Worm (Caenorhabditis elegans): ENCODE results near the gene C31C9.6.
"Not testable (repeated sequence)": the region's sequence is repeated elsewhere in the genome, so short reads cannot be mapped to it uniquely, and the experiment has no call there.

C31C9.6 gene

ce11 chrII:13661990-13662389 is at the start of gene C31C9.6:
TSS of gene C31C9.6 (minus strand) at chrII:13662090.
- not testable (repeated sequence) for TF ChIP-seq ceh-2 (tag; optimal IDR thresholded peaks at IDR 0.05); T23F11.4 (GFP tag; optimal IDR thresholded peaks at IDR 0.05); ceh-34 (tag; optimal IDR thresholded peaks at IDR 0.05)

ce11 chrII:13711493-13712055 is 49.7 kb upstream of the C31C9.6 start:
- TF ChIP-seq syd-9 (tag; optimal IDR thresholded peaks at IDR 0.05), result no peak
- no peak for TF ChIP-seq ceh-24 (tag; optimal IDR thresholded peaks at IDR 0.05)
- TF ChIP-seq ceh-6 (GFP tag; optimal IDR thresholded peaks at IDR 0.05), result no peak
- TF ChIP-seq pros-1 (tag; optimal IDR thresholded peaks at IDR 0.05), result no peak
- TF ChIP-seq lim-6 (tag; optimal IDR thresholded peaks at IDR 0.05), result no peak
- no peak for TF ChIP-seq pqm-1 (tag; optimal IDR thresholded peaks at IDR 0.05)
- TF ChIP-seq hlh-8 (tag; optimal IDR thresholded peaks at IDR 0.05), result no peak
- no peak for TF ChIP-seq K02D7.2 (tag; optimal IDR thresholded peaks at IDR 0.05)
- TF ChIP-seq pax-1 (tag; optimal IDR thresholded peaks at IDR 0.05), result no peak
- TF ChIP-seq pha-4 (tag; optimal IDR thresholded peaks at IDR 0.05), result no peak
- no peak for TF ChIP-seq elt-4 (tag; optimal IDR thresholded peaks at IDR 0.05)
- TF ChIP-seq ama-1 (optimal IDR thresholded peaks at IDR 0.05), result no peak
- no peak for TF ChIP-seq nhr-232 (tag; optimal IDR thresholded peaks at IDR 0.05)
- TF ChIP-seq tbx-7 (tag; optimal IDR thresholded peaks at IDR 0.05), result no peak

ce11 chrII:13697691-13698090 is 35.8 kb upstream of the C31C9.6 start:
- TF ChIP-seq pax-1 (tag; optimal IDR thresholded peaks at IDR 0.05) (no peak), rnt-1 (tag; optimal IDR thresholded peaks at IDR 0.05) (no peak)

- TF ChIP-seq syd-9 (tag; optimal IDR thresholded peaks at IDR 0.05) (no peak), mec-3 (tag; optimal IDR thresholded peaks at IDR 0.05; ENCODE audit: borderline replicate concordance) (no peak), elt-2 (tag; optimal IDR thresholded peaks at IDR 0.05) (no peak), dve-1 (tag; optimal IDR thresholded peaks at IDR 0.05) (no peak), tbx-2 (tag; optimal IDR thresholded peaks at IDR 0.05) (no peak), rnt-1 (tag; optimal IDR thresholded peaks at IDR 0.05) (no peak), odd-2 (tag; optimal IDR thresholded peaks at IDR 0.05) (no peak), pat-9 (tag; optimal IDR thresholded peaks at IDR 0.05) (no peak), ref-2 (tag; optimal IDR thresholded peaks at IDR 0.05) (no peak)
Measured at ce11 chrII:13695343-13696332, 33.7 kb upstream of the C31C9.6 start, which contains the start of gene kqt-3. TSS of gene kqt-3 (plus strand) at chrII:13696282.

- TF ChIP-seq che-1 (tag; optimal IDR thresholded peaks at IDR 0.05), result no peak
- peak; percentile 11 for TF ChIP-seq nfya-1 (tag; optimal IDR thresholded peaks at IDR 0.05)
Measured at ce11 chrII:13694712-13695111, 32.8 kb upstream of the C31C9.6 start, which contains the start of gene rpoa-1. TSS of gene rpoa-1 (minus strand) at chrII:13694795.

- TF ChIP-seq hlh-8 (tag; optimal IDR thresholded peaks at IDR 0.05), result no peak
- no peak for TF ChIP-seq ztf-16 (tag; optimal IDR thresholded peaks at IDR 0.05)
- no peak for TF ChIP-seq ama-1 (optimal IDR thresholded peaks at IDR 0.05)
- no peak for TF ChIP-seq hlh-6 (tag; optimal IDR thresholded peaks at IDR 0.05)
- no peak for TF ChIP-seq nhr-232 (tag; optimal IDR thresholded peaks at IDR 0.05)
- TF ChIP-seq ceh-48 (tag; optimal IDR thresholded peaks at IDR 0.05), result no peak
- no peak for TF ChIP-seq ceh-24 (tag; optimal IDR thresholded peaks at IDR 0.05)
- no peak for TF ChIP-seq ahr-1 (tag; optimal IDR thresholded peaks at IDR 0.05)
- TF ChIP-seq madf-2 (tag; optimal IDR thresholded peaks at IDR 0.05), result no peak
- TF ChIP-seq hlh-30 (tag; optimal IDR thresholded peaks at IDR 0.05; ENCODE audit: insufficient read depth), result no peak
Measured at ce11 chrII:13685581-13685980, 23.7 kb upstream of the C31C9.6 start.

Measured in whole organism, late embryonic.